Worm (Caenorhabditis elegans) whole organism, L4/young adult: ENCODE data around the gene gck-4.

Source experiments
- W03F9.2 ChIP-seq: fragments of 150-350 bp; optimal IDR thresholded peaks from 2 replicates; lab custom pipeline; 2014; ENCODE audit warnings: missing biosample characterization, missing genetic modification characterization
- dao-5 ChIP-seq: sonication (generic microtip); optimal IDR thresholded peaks from 2 replicates; lab custom pipeline; 2016; ENCODE audit warnings: missing genotype, missing genetic modification characterization, moderate library complexity, missing compliant biosample characterization
- him-1 ChIP-seq: sonication (generic microtip); optimal IDR thresholded peaks from 2 replicates; lab custom pipeline; 2016; ENCODE audit warnings: missing genotype, missing genetic modification reagents, missing genetic modification characterization, missing compliant biosample characterization

DNA sequence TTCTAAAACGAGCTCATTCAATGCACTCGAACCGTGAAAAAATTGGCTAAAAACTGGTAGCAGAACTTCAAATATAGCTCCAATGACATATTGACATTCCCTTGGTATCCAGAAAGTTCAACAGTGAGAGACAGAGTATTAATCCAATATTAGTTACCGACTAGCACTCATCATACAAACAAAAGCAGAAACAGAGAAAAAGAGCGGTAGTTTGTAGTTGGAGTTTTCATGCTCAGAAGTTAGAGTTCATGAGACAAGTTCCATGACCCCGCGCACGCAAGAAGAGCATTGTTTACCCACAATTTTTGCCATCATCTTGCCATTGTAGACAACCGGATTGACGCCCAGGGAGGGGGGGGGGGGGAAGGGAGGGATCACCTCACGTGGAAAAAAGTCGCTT is 22.7 kb upstream of the gck-4 start:
- no peak for TF ChIP-seq him-1 (tag; lab: Kevin White, UChicago)
- no peak for TF ChIP-seq W03F9.2 (tag; lab: Kevin White, UChicago)
- no peak for TF ChIP-seq dao-5
